Fruit fly (Drosophila melanogaster): Measurements from ENCODE around the gene CG4497.

dm6 chr2L:7232713-7233112 lies 38.3 kb upstream of the CG4497 start, which contains the start of gene CG43800:
- TF ChIP-seq CG8478 (optimal IDR thresholded peaks at IDR 0.05) (no peak), CTCF (optimal IDR thresholded peaks at IDR 0.05) (no peak)
